Fruit fly (Drosophila melanogaster) whole organism, wandering third instar larva: ENCODE data around the gene CG3061.

ENCODE experiments used
- Abd-B ChIP-seq: fragments of >200 bp; optimal IDR thresholded peaks from 2 replicates; lab custom pipeline; 2017; ENCODE audit warnings: missing biosample characterization, missing genetic modification characterization
- CG32264 ChIP-seq: fragments of 200-800 bp; sonication (Bioruptor generic); optimal IDR thresholded peaks from 2 replicates; lab custom pipeline; 2016; ENCODE audit warnings: missing biosample characterization, missing genetic modification characterization
- CG9705 ChIP-seq: fragments of 200-800 bp; sonication (Bioruptor generic); optimal IDR thresholded peaks from 2 replicates; lab custom pipeline; 2018; ENCODE audit warnings: missing biosample characterization, mild to moderate bottlenecking, missing genetic modification characterization
- CrebA ChIP-seq: fragments of 200-800 bp; sonication (Bioruptor generic); optimal IDR thresholded peaks from 2 replicates; lab custom pipeline; 2016; ENCODE audit warnings: missing biosample characterization, mild to moderate bottlenecking, missing genetic modification characterization, borderline replicate concordance
- Dfd ChIP-seq: fragments of >200 bp; optimal IDR thresholded peaks from 2 replicates; lab custom pipeline; 2017; ENCODE audit warnings: missing biosample characterization, missing genetic modification characterization
- GATAd ChIP-seq: sonication (Bioruptor generic); optimal IDR thresholded peaks from 2 replicates; lab custom pipeline; 2016; ENCODE audit warnings: missing biosample characterization, missing genetic modification characterization
- Hnf4 ChIP-seq: fragments of 200-800 bp; sonication (Bioruptor generic); optimal IDR thresholded peaks from 2 replicates; lab custom pipeline; 2016; ENCODE audit warnings: missing biosample characterization, mild to moderate bottlenecking, missing genetic modification characterization
- Hr78 ChIP-seq: fragments of >200 bp; optimal IDR thresholded peaks from 2 replicates; lab custom pipeline; 2017; ENCODE audit warnings: missing biosample characterization, missing genetic modification characterization
- Hr83 ChIP-seq: fragments of 200-300 bp; sonication (Bioruptor generic); optimal IDR thresholded peaks from 2 replicates; lab custom pipeline; 2016; ENCODE audit warnings: missing biosample characterization, mild to moderate bottlenecking, missing genetic modification characterization, moderate library complexity; ENCODE audit not compliant: poor library complexity, severe bottlenecking
- Jra ChIP-seq: sonication (Bioruptor generic); optimal IDR thresholded peaks from 2 replicates; lab custom pipeline; 2016; ENCODE audit warnings: missing biosample characterization, missing genetic modification characterization
- N ChIP-seq: fragments of >200 bp; optimal IDR thresholded peaks from 2 replicates; lab custom pipeline; 2018; ENCODE audit warnings: missing biosample characterization, missing external identifiers, missing genetic modification characterization
- OdsH ChIP-seq: fragments of 200-800 bp; sonication (Bioruptor generic); optimal IDR thresholded peaks from 2 replicates; lab custom pipeline; 2016; ENCODE audit warnings: missing biosample characterization, mild to moderate bottlenecking, missing genetic modification characterization
- Rel ChIP-seq, 2 experiments: fragments of 200-800 bp; sonication (Bioruptor generic) in 1 of 2; optimal IDR thresholded peaks; 2 replicates in 1 of 2; 3 replicates in 1 of 2; lab custom pipeline; 2016 to 2019; ENCODE audit warnings: mild to moderate bottlenecking in 2 of 2, missing biosample characterization in 2 of 2, missing genetic modification characterization in 2 of 2, moderate library complexity in 1 of 2
- Sp1 ChIP-seq: fragments of 200-800 bp; sonication (Bioruptor generic); optimal IDR thresholded peaks from 3 replicates; lab custom pipeline; 2019; ENCODE audit warnings: missing biosample characterization, mild to moderate bottlenecking, missing genetic modification characterization, moderate library complexity
- Vsx2 ChIP-seq: fragments of 200-300, 225-300 bp; sonication (Bioruptor generic); optimal IDR thresholded peaks from 2 replicates; lab custom pipeline; 2018; ENCODE audit warnings: missing biosample characterization, missing genetic modification characterization; ENCODE audit not compliant: partially characterized antibody
- br ChIP-seq: fragments of 200-800 bp; sonication (Bioruptor generic); optimal IDR thresholded peaks from 2 replicates; lab custom pipeline; 2016; ENCODE audit warnings: missing biosample characterization, missing genetic modification characterization
- brk ChIP-seq: fragments of 200-800 bp; sonication (Bioruptor generic); optimal IDR thresholded peaks from 2 replicates; lab custom pipeline; 2016; ENCODE audit warnings: missing biosample characterization, mild to moderate bottlenecking, missing genetic modification characterization
- dl ChIP-seq, 2 experiments: fragments of 175-275, 200-275 bp in 1 of 2; fragments of 200-275 bp in 1 of 2; sonication (Bioruptor generic); optimal IDR thresholded peaks; lab custom pipeline; 2018; ENCODE audit warnings: mild to moderate bottlenecking in 2 of 2, missing biosample characterization in 2 of 2, missing genetic modification characterization in 2 of 2, moderate library complexity in 2 of 2; ENCODE audit not compliant: partially characterized antibody in 2 of 2, insufficient read depth in 1 of 2
- dmrt93B ChIP-seq: fragments of 200-800 bp; sonication (Bioruptor generic); optimal IDR thresholded peaks from 2 replicates; lab custom pipeline; 2018; ENCODE audit warnings: missing biosample characterization, mild to moderate bottlenecking, missing genetic modification characterization
- dsf ChIP-seq: sonication (Bioruptor generic); optimal IDR thresholded peaks from 2 replicates; lab custom pipeline; 2016; ENCODE audit warnings: missing biosample characterization, missing genetic modification characterization, borderline replicate concordance
- ey ChIP-seq: fragments of 200-800 bp; sonication (Bioruptor generic); optimal IDR thresholded peaks from 2 replicates; lab custom pipeline; 2016; ENCODE audit warnings: missing biosample characterization, missing genetic modification characterization
- foxo ChIP-seq, 2 experiments: fragments of 200-800 bp; sonication (Bioruptor generic); optimal IDR thresholded peaks; 2 replicates in 1 of 2; 3 replicates in 1 of 2; lab custom pipeline; 2016 to 2017; ENCODE audit warnings: missing biosample characterization in 2 of 2, missing genetic modification characterization in 2 of 2
- fru ChIP-seq: fragments of 200-800 bp; sonication (Bioruptor generic); optimal IDR thresholded peaks from 3 replicates; lab custom pipeline; 2016; ENCODE audit warnings: missing biosample characterization, mild to moderate bottlenecking, missing genetic modification characterization
- h ChIP-seq: fragments of 200-800 bp; sonication (Bioruptor generic); optimal IDR thresholded peaks from 3 replicates; lab custom pipeline; 2016; ENCODE audit warnings: missing biosample characterization, mild to moderate bottlenecking, missing genetic modification characterization
- jim ChIP-seq: fragments of 175-275, 200-325 bp; sonication (Bioruptor generic); optimal IDR thresholded peaks from 2 replicates; lab custom pipeline; 2016; ENCODE audit warnings: missing biosample characterization, mild to moderate bottlenecking, missing genetic modification characterization
- lola ChIP-seq: fragments of >200 bp; optimal IDR thresholded peaks from 2 replicates; lab custom pipeline; 2017; ENCODE audit warnings: missing biosample characterization, missing genetic modification characterization
- psq ChIP-seq: fragments of 200-800 bp; sonication (Bioruptor generic); optimal IDR thresholded peaks from 3 replicates; lab custom pipeline; 2017; ENCODE audit warnings: missing biosample characterization, mild to moderate bottlenecking, missing genetic modification characterization, moderate library complexity
- rgr ChIP-seq: fragments of 200-800 bp; sonication (Bioruptor generic); optimal IDR thresholded peaks from 3 replicates; lab custom pipeline; 2016; ENCODE audit warnings: missing biosample characterization, mild to moderate bottlenecking, missing genetic modification characterization
- usp ChIP-seq: fragments of >200 bp; optimal IDR thresholded peaks from 2 replicates; lab custom pipeline; 2017; ENCODE audit warnings: missing biosample characterization, missing genetic modification characterization
- woc ChIP-seq: sonication (Bioruptor generic); optimal IDR thresholded peaks from 2 replicates; lab custom pipeline; 2016; ENCODE audit warnings: missing biosample characterization, mild to moderate bottlenecking, missing genetic modification characterization

The CG3061 gene

DNA sequence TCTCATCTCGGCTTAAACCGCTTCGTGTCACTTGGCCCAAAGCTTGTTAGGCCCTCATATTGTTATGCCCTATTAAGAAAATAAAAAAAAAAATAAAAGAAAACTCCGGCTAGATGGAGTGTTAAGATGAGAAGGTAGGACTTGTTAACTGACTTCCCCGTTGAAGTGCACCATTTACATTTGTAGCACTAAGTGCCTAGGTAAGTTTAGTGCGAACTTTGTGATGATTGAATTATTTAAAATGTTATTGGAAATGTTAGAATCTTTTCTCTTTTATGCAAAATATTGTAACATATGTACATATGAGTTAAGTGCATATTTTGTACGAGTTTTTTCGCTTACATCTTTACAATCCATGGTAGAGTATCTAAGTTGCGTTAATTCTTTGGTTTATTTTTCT, 34.0 kb upstream of the CG3061 start:
- TF ChIP-seq foxo (GFP tag; optimal IDR thresholded peaks at IDR 0.05; lab: Kevin White, UChicago): no peak
- no peak for TF ChIP-seq br
- TF ChIP-seq ey (GFP tag; lab: Kevin White, UChicago): no peak
- no peak for TF ChIP-seq OdsH (GFP tag; lab: Kevin White, UChicago)
- no peak for TF ChIP-seq Hr78
- TF ChIP-seq fru: no peak

- TF ChIP-seq Vsx2 (GFP tag; lab: Kevin White, UChicago) (no peak), GATAd (no peak), dl (GFP tag; optimal IDR thresholded peaks at IDR 0.05; lab: Kevin White, UChicago; ENCODE audit: insufficient read depth in 1 of 2, partially characterized antibody in 2 of 2) (no peak), CG9705 (GFP tag; lab: Kevin White, UChicago) (no peak), woc (no peak), Jra (GFP tag; lab: Kevin White, UChicago) (no peak), foxo (GFP tag; optimal IDR thresholded peaks at IDR 0.05; lab: Kevin White, UChicago) (no peak), brk (GFP tag; lab: Kevin White, UChicago) (no peak), lola (GFP tag; lab: Kevin White, UChicago) (no peak), h (GFP tag; lab: Kevin White, UChicago) (no peak), jim (no peak)
Observed at dm6 chr3R:13998595-13998994, 33.6 kb upstream of the CG3061 start.

DNA sequence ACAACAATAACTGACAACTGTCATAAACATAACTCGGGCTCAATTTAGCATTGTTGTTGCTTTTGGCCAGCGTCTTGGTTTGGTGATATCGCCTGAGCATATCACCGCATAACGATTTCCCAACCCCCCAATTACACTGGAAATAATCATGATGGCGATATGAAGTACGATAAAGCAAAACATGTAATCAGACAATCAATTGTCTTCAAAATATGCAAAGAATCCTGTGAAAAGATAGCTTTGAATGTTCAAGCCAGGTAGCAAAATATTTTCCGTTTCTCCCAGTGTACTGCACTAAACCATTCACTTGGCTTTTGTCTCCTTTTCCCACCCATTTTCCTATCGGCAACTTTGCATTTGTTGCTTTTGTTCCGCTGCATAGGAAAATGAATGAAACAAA, 32.6 kb upstream of the CG3061 start:
- TF ChIP-seq Abd-B (GFP tag; lab: Kevin White, UChicago): no peak
- no peak for TF ChIP-seq CrebA (GFP tag; lab: Kevin White, UChicago)
- no peak for TF ChIP-seq fru
- no peak for TF ChIP-seq GATAd
- TF ChIP-seq foxo (GFP tag; optimal IDR thresholded peaks at IDR 0.05; lab: Kevin White, UChicago): peak in 1 of 2 experiments; percentile 34

DNA sequence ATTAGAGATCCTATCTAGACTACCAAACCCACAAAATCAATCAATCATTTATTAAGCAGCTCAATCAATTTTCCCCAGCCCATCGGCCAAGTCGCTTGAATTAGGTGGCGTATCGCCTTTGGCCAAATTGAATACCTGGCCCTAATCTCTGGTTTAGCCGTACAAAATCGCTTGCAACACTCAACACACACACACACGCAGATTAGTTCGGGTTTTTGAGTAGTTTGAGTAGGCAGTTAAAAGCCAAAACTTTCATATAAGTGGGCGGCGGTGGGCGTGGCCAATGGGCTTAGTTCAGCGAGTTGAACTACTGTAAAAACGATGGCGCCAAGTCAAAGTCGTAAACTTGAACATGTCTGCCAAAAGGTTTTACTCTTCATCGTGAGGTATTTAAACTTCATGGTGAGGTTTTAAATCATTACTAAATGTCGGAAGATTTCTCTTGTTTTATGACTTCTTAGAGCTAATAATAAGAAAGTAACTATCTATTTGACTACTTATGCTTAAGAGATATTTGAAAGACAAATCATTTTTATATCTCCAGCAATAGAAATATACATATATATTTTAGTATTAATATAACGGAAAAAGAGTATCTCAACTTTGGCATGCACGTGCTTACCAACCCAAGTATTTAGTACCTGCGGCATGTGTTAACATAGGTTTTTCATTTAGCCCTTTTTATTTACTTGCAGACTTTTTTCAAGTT, 30.8 kb upstream of the CG3061 start:
- TF ChIP-seq dl (GFP tag; optimal IDR thresholded peaks at IDR 0.05; lab: Kevin White, UChicago; ENCODE audit: insufficient read depth in 1 of 2, partially characterized antibody in 2 of 2) (no peak), brk (GFP tag; lab: Kevin White, UChicago) (no peak), OdsH (GFP tag; lab: Kevin White, UChicago) (no peak), dmrt93B (GFP tag; lab: Kevin White, UChicago) (no peak), Hr83 (GFP tag; lab: Kevin White, UChicago) (no peak), lola (GFP tag; lab: Kevin White, UChicago) (no peak), jim (no peak), Rel (GFP tag; optimal IDR thresholded peaks at IDR 0.05; lab: Kevin White, UChicago) (no peak), Rel (tag; optimal IDR thresholded peaks at IDR 0.05; lab: Kevin White, UChicago) (no peak), usp (no peak)

DNA sequence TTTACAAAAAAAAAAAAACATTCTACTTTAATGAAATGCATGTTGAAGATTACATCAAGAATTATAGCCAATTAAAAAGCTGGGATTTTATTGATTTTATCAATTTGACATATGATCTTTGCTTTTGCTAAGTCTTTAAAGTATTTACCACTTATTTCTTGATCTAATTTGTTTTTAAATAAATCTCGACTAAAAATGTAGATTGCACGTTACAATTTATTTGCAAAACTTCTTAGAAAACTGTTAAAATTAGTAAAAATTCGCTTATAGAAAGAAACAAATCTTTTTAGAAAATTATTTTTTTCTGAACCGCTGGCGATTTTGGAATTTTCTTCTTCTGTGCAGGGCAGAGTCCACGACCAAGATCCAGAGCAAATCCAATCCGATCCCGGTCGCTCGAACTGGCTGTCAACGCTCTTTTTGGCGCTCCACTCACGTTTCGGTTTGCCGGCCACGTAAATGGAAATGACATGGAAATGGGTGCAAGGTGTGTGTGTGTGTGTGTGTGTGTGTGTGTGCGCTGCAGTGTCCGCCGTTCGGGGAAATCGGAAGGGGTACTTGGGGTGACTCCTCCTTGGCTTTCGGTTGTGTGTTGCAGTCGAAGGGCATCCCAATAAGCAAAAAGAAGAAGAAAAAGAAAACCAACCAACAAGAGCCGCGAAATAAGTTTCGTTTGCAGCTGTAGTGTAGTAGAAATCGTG, 29.9 kb upstream of the CG3061 start:
- TF ChIP-seq foxo (GFP tag; optimal IDR thresholded peaks at IDR 0.05; lab: Kevin White, UChicago): peak in 1 of 2 experiments; percentile 46
- TF ChIP-seq Sp1 (GFP tag; lab: Kevin White, UChicago): peak; percentile 13
- peak; percentile 1 for TF ChIP-seq psq (GFP tag; lab: Kevin White, UChicago)
- TF ChIP-seq ey (GFP tag; lab: Kevin White, UChicago): peak; percentile 12
- TF ChIP-seq rgr: peak; percentile 2
- peak; percentile 77 for TF ChIP-seq Dfd (GFP tag; lab: Kevin White, UChicago)
- TF ChIP-seq fru: peak; percentile 30
- TF ChIP-seq OdsH (GFP tag; lab: Kevin White, UChicago): peak; percentile 10
- no peak for TF ChIP-seq usp
- peak; percentile 5 for TF ChIP-seq br
- TF ChIP-seq dsf: no peak
- TF ChIP-seq h (GFP tag; lab: Kevin White, UChicago): peak; percentile 20
- TF ChIP-seq Hnf4 (GFP tag; lab: Kevin White, UChicago): peak; percentile 25
- no peak for TF ChIP-seq CG32264 (GFP tag; lab: Kevin White, UChicago)
- TF ChIP-seq lola (GFP tag; lab: Kevin White, UChicago): no peak
- TF ChIP-seq N (GFP tag; lab: Kevin White, UChicago): no peak
